Worm (Caenorhabditis elegans) whole organism, L2 larva: ENCODE measurements around the gene B0348.1.

Source experiments
- C34F6.9 ChIP-seq: fragments of 150-350 bp; optimal IDR thresholded peaks from 2 replicates; lab custom pipeline; 2014; ENCODE audit warnings: missing biosample characterization, missing genetic modification characterization
- F13H6.1 ChIP-seq: sonication (generic microtip); optimal IDR thresholded peaks from 2 replicates; lab custom pipeline; 2016; ENCODE audit warnings: missing genetic modification characterization, missing compliant biosample characterization
- ZK546.5 ChIP-seq: sonication (generic microtip); optimal IDR thresholded peaks from 2 replicates; lab custom pipeline; 2017; ENCODE audit warnings: missing biosample characterization, missing genetic modification characterization
- alr-1 ChIP-seq: fragments of 150-350 bp; optimal IDR thresholded peaks from 2 replicates; lab custom pipeline; 2014; ENCODE audit warnings: missing biosample characterization, missing genetic modification characterization
- ceh-16 ChIP-seq: fragments of 150-350 bp; optimal IDR thresholded peaks from 2 replicates; lab custom pipeline; 2014; ENCODE audit warnings: missing biosample characterization, missing genetic modification characterization
- ceh-82 ChIP-seq: fragments of 150-350 bp; optimal IDR thresholded peaks from 2 replicates; lab custom pipeline; 2014; ENCODE audit warnings: missing biosample characterization, missing genetic modification characterization
- crh-2 ChIP-seq: sonication (generic microtip); optimal IDR thresholded peaks from 2 replicates; lab custom pipeline; 2017; ENCODE audit warnings: missing biosample characterization, missing genetic modification characterization
- egl-27 ChIP-seq: sonication (generic microtip); optimal IDR thresholded peaks from 3 replicates; lab custom pipeline; 2017; ENCODE audit warnings: missing biosample characterization, missing genetic modification reagents, missing genetic modification characterization
- elt-1 ChIP-seq: fragments of 150-350 bp; optimal IDR thresholded peaks from 2 replicates; lab custom pipeline; 2014; ENCODE audit warnings: missing biosample characterization, missing genetic modification characterization
- elt-3 ChIP-seq: sonication (generic microtip); optimal IDR thresholded peaks from 2 replicates; lab custom pipeline; 2017; ENCODE audit warnings: missing biosample characterization, missing genetic modification characterization
- fos-1 ChIP-seq: fragments of 150-350 bp; optimal IDR thresholded peaks from 2 replicates; lab custom pipeline; 2014; ENCODE audit warnings: missing biosample characterization, missing genetic modification characterization
- gmeb-1 ChIP-seq: fragments of 150-350 bp; optimal IDR thresholded peaks from 2 replicates; lab custom pipeline; 2014; ENCODE audit warnings: missing biosample characterization, missing genetic modification characterization
- lin-13 ChIP-seq: fragments of 150-350 bp; optimal IDR thresholded peaks from 2 replicates; lab custom pipeline; 2014; ENCODE audit warnings: missing biosample characterization, missing genetic modification reagents, missing genetic modification characterization
- lsy-2 ChIP-seq, 2 experiments: fragments of 150-350 bp in 1 of 2; sonication (generic microtip) in 1 of 2; optimal IDR thresholded peaks; 2 replicates each; lab custom pipeline; 2014 to 2017; ENCODE audit warnings: missing biosample characterization in 2 of 2, missing genetic modification characterization in 2 of 2
- mab-5 ChIP-seq: fragments of 150-350 bp; optimal IDR thresholded peaks from 2 replicates; lab custom pipeline; 2014; ENCODE audit warnings: missing biosample characterization, missing genetic modification characterization
- mdl-1 ChIP-seq, 2 experiments: fragments of 150-350 bp in 1 of 2; sonication (generic microtip) in 1 of 2; optimal IDR thresholded peaks; 2 replicates each; lab custom pipeline; 2017; ENCODE audit warnings: missing biosample characterization in 2 of 2, missing genetic modification characterization in 2 of 2
- nhr-11 ChIP-seq: fragments of 150-350 bp; optimal IDR thresholded peaks from 2 replicates; lab custom pipeline; 2014; ENCODE audit warnings: missing biosample characterization, missing genetic modification characterization
- nhr-12 ChIP-seq: fragments of 150-350 bp; optimal IDR thresholded peaks from 2 replicates; lab custom pipeline; 2014; ENCODE audit warnings: missing biosample characterization, missing genetic modification characterization
- nhr-129 ChIP-seq: fragments of 150-350 bp; optimal IDR thresholded peaks from 2 replicates; lab custom pipeline; 2014; ENCODE audit warnings: missing biosample characterization, missing genetic modification characterization
- nhr-21 ChIP-seq: fragments of 150-350 bp; optimal IDR thresholded peaks from 2 replicates; lab custom pipeline; 2014; ENCODE audit warnings: missing biosample characterization, missing genetic modification characterization
- nhr-25 ChIP-seq: fragments of 150-350 bp; sonication (generic microtip); optimal IDR thresholded peaks from 3 replicates; lab custom pipeline; 2014; ENCODE audit warnings: missing biosample characterization, missing genetic modification characterization
- nhr-6 ChIP-seq: fragments of 150-350 bp; optimal IDR thresholded peaks from 2 replicates; lab custom pipeline; 2014; ENCODE audit warnings: missing biosample characterization, missing genetic modification characterization
- peb-1 ChIP-seq: fragments of 150-350 bp; optimal IDR thresholded peaks from 2 replicates; lab custom pipeline; 2014; ENCODE audit warnings: missing biosample characterization, missing genetic modification characterization
- sem-4 ChIP-seq: fragments of 150-350 bp; optimal IDR thresholded peaks from 2 replicates; lab custom pipeline; 2014; ENCODE audit warnings: missing biosample characterization, missing genetic modification reagents, missing genetic modification characterization
- sma-9 ChIP-seq, 2 experiments: fragments of 150-350 bp in 1 of 2; sonication (generic microtip) in 1 of 2; optimal IDR thresholded peaks; 2 replicates each; lab custom pipeline; 2014 to 2016; ENCODE audit warnings: missing genetic modification characterization in 2 of 2, mild to moderate bottlenecking in 1 of 2, missing biosample characterization in 1 of 2, missing compliant biosample characterization in 1 of 2, missing genetic modification reagents in 1 of 2, moderate library complexity in 1 of 2
- unc-39 ChIP-seq: fragments of 150-350 bp; optimal IDR thresholded peaks from 2 replicates; lab custom pipeline; 2014; ENCODE audit warnings: missing biosample characterization, missing genetic modification characterization
- unc-55 ChIP-seq: fragments of 150-350 bp; sonication (generic microtip); optimal IDR thresholded peaks from 3 replicates; lab custom pipeline; 2014; ENCODE audit warnings: missing biosample characterization, missing genetic modification reagents, missing genetic modification characterization
- unc-62 ChIP-seq: fragments of 150-350 bp; optimal IDR thresholded peaks from 2 replicates; lab custom pipeline; 2014; ENCODE audit warnings: missing biosample characterization, missing genetic modification reagents, missing genetic modification characterization
- zag-1 ChIP-seq: fragments of 150-350 bp; optimal IDR thresholded peaks from 2 replicates; lab custom pipeline; 2014; ENCODE audit warnings: missing biosample characterization, missing genetic modification characterization
- ztf-1 ChIP-seq: fragments of 200-800 bp; sonication (Bioruptor generic); conservative IDR thresholded peaks from 2 replicates; pipeline ENCODE4 v1.3.6; 2022; ENCODE audit warnings: missing genetic modification characterization, missing compliant biosample characterization
- ztf-11 ChIP-seq: sonication (generic microtip); optimal IDR thresholded peaks from 2 replicates; lab custom pipeline; 2017; ENCODE audit warnings: missing biosample characterization, missing genetic modification characterization
- ztf-4 ChIP-seq: fragments of 150-350 bp; optimal IDR thresholded peaks from 2 replicates; lab custom pipeline; 2014; ENCODE audit warnings: missing biosample characterization, missing genetic modification characterization

Gene B0348.1

ce11 chrV:55946-56345 lies 7.2 kb downstream of the B0348.1 start, which contains the start of gene srt-52:
srt-52 (minus strand) TSS chrV:56046.
- TF ChIP-seq C34F6.9 (tag; lab: Kevin White, UChicago) (no peak), egl-27 (no peak), alr-1 (tag; lab: Kevin White, UChicago) (no peak), mab-5 (no peak), sma-9 (GFP tag; optimal IDR thresholded peaks at IDR 0.05; lab: Kevin White, UChicago) (no peak), sma-9 (tag; optimal IDR thresholded peaks at IDR 0.05; lab: Kevin White, UChicago) (no peak), elt-3 (tag; lab: Kevin White, UChicago) (no peak), peb-1 (tag; lab: Kevin White, UChicago) (no peak), unc-55 (GFP tag; lab: Kevin White, UChicago) (no peak), F13H6.1 (tag; lab: Kevin White, UChicago) (no peak), ceh-82 (tag; lab: Kevin White, UChicago) (no peak), ztf-4 (no peak), fos-1 (no peak)

DNA sequence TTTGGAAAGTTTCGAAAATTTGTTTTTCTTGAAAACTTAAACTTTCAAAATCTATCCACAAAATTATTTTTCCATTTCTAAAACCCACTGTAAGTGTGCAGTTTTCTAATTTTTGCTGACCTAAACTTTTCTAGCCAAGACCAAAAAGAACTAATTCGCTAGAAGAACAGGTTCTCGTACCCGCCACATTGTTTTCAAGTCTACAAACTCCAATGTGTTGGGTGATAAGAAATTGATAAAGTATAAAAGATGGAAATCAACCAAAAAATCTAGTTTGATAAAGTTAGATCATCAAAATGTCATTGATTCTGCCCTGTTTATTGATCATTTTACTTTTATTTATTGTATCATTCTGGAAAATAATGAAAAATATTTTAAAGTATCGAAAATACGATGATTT lies 10.2 kb downstream of the B0348.1 start, which contains the start of gene cyp-29A3:
Gene cyp-29A3 (plus strand): TSS at position 269 of the 400 bp plus-strand sequence.
- TF ChIP-seq nhr-12 (tag; lab: Kevin White, UChicago) (no peak), crh-2 (tag; lab: Kevin White, UChicago) (no peak), egl-27 (no peak), ceh-82 (tag; lab: Kevin White, UChicago) (no peak), nhr-129 (no peak), mdl-1 (tag; optimal IDR thresholded peaks at IDR 0.05; lab: Kevin White, UChicago) (no peak), lin-13 (GFP tag; lab: Kevin White, UChicago) (no peak), ceh-16 (tag; lab: Kevin White, UChicago) (no peak), elt-3 (tag; lab: Kevin White, UChicago) (no peak), F13H6.1 (tag; lab: Kevin White, UChicago) (no peak), unc-39 (tag; lab: Kevin White, UChicago) (no peak), nhr-25 (no peak), ZK546.5 (tag; lab: Kevin White, UChicago) (no peak)
- TF ChIP-seq, all 48 proteins: peak for 0

DNA sequence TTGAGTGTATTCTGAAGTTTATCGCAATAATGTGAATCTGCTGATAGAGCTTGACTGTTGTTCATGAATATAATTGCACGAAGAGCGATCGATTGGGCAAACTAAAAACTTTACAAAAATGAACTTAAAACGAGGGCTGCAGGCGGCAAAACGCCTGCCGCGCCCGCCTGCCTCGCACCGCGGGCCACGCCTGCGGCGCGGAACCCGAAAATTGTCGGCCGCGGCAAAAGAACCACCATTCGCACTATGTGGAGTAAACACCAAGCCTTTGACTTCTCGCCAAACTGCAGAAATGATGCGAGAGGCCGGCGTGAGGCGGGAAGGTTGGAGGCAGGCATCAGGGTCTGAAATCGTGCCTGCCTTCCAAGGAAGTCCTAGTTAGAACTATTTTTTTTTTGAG lies 15.2 kb downstream of the B0348.1 start:
- TF ChIP-seq ceh-82 (tag; lab: Kevin White, UChicago): no peak
- TF ChIP-seq, all 48 proteins: peak for 0

DNA sequence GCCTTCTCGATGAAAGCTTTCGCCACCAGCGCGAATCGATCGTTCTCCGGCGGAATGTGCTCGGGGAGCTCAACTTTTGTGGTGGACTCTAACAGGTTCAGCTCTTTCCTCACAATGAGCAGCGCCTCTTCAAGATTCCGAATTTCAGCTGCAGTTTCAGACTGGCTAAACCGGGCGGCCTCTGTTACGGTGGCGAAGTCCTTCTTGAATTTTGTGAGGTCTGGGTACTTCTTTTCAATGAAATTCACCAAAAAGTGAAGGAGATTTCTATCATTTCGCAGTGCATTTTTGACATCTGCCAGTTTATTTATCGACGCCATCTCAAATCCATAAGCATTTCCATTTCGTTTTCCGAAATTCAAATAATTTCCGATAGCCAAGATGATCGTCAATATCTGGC lies 17.8 kb downstream of the B0348.1 start:
- no peak for TF ChIP-seq nhr-6
- no peak for TF ChIP-seq ZK546.5 (tag; lab: Kevin White, UChicago)
- no peak for TF ChIP-seq unc-39 (tag; lab: Kevin White, UChicago)
- no peak for TF ChIP-seq lin-13 (GFP tag; lab: Kevin White, UChicago)
- no peak for TF ChIP-seq mdl-1 (tag; optimal IDR thresholded peaks at IDR 0.05; lab: Kevin White, UChicago)
- TF ChIP-seq lsy-2 (tag; optimal IDR thresholded peaks at IDR 0.05; lab: Kevin White, UChicago): no peak
- TF ChIP-seq nhr-21 (tag; lab: Kevin White, UChicago): no peak
- no peak for TF ChIP-seq sem-4 (tag; lab: Kevin White, UChicago)
- TF ChIP-seq peb-1 (tag; lab: Kevin White, UChicago): no peak
- no peak for TF ChIP-seq elt-3 (tag; lab: Kevin White, UChicago)
- no peak for TF ChIP-seq zag-1 (tag; lab: Kevin White, UChicago)
- TF ChIP-seq ztf-4: no peak
- no peak for TF ChIP-seq fos-1
- TF ChIP-seq unc-62 (GFP tag; lab: Kevin White, UChicago): no peak
- TF ChIP-seq crh-2 (tag; lab: Kevin White, UChicago): no peak
- no peak for TF ChIP-seq ztf-11

DNA sequence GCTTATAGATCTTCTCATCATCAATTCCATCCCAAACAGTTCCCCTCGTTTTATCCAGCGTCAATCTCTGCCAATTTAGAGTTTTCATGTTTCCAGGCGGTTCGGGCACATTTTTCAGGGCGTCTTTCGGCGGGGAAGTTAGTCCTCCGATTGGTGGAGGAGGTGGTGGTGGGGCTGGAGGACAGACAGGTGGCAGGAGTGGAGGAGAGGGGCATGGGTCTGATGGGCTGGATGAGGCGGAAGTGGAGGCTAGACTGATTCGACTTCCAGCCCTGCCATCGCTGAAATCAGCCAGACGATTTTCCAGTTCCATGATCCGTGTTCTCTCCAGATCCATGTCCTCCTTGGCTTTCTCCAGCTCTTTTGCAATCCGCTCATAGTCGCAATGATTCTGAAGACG lies 19.4 kb downstream of the B0348.1 start:
- TF ChIP-seq nhr-6 (no peak), ceh-16 (tag; lab: Kevin White, UChicago) (no peak), ceh-82 (tag; lab: Kevin White, UChicago) (no peak), egl-27 (no peak), crh-2 (tag; lab: Kevin White, UChicago) (no peak), elt-1 (tag; lab: Kevin White, UChicago) (no peak), nhr-11 (tag; lab: Kevin White, UChicago) (no peak), ztf-11 (no peak), ztf-1 (GFP tag; lab: Robert Waterston, UW) (no peak), gmeb-1 (tag; lab: Kevin White, UChicago) (no peak), zag-1 (tag; lab: Kevin White, UChicago) (no peak), unc-39 (tag; lab: Kevin White, UChicago) (no peak)
